Fruit fly (Drosophila melanogaster): ENCODE measurements around the gene CG15571.

CG15571 gene

dm6 chrX:4217294-4217693, at the start of gene CG15571:
CG15571 (minus strand) TSS chrX:4217394.
- TF ChIP-seq noc (tag; optimal IDR thresholded peaks at IDR 0.05), result no peak

dm6 chrX:4265797-4266196, 48.6 kb upstream of the CG15571 start, which contains the start of gene CG12691:
CG12691 (plus strand) TSS chrX:4266097.
- no peak for TF ChIP-seq noc (tag; optimal IDR thresholded peaks at IDR 0.05)

dm6 chrX:4265327-4265726, 48.1 kb upstream of the CG15571 start:
- no peak for TF ChIP-seq noc (tag; optimal IDR thresholded peaks at IDR 0.05)

dm6 chrX:4264319-4264718, 47.1 kb upstream of the CG15571 start:
- TF ChIP-seq noc (tag; optimal IDR thresholded peaks at IDR 0.05), result no peak

- no peak for TF ChIP-seq noc (tag; optimal IDR thresholded peaks at IDR 0.05)
These were observed 45.5 kb upstream of the CG15571 start for dm6 chrX:4262661-4263060.

dm6 chrX:4252690-4253089, 35.5 kb upstream of the CG15571 start, which contains the start of gene CG15576:
CG15576 (minus strand) TSS chrX:4252790.
- no peak for TF ChIP-seq noc (tag; optimal IDR thresholded peaks at IDR 0.05)

dm6 chrX:4248077-4248476, 30.9 kb upstream of the CG15571 start, which contains the start of gene CG43135:
CG43135 (plus strand) TSS chrX:4248377.
- TF ChIP-seq noc (tag; optimal IDR thresholded peaks at IDR 0.05), result no peak

- no peak for TF ChIP-seq noc (tag; optimal IDR thresholded peaks at IDR 0.05)
These were observed 29.8 kb upstream of the CG15571 start, which contains the start of gene CG43134 for dm6 chrX:4247013-4247412. CG43134 (plus strand) TSS chrX:4247313.

- TF ChIP-seq noc (tag; optimal IDR thresholded peaks at IDR 0.05), result no peak
These were observed 28.8 kb upstream of the CG15571 start, which contains the start of gene Muc4B for dm6 chrX:4246039-4246438. Muc4B (minus strand) TSS chrX:4246139.

- TF ChIP-seq noc (tag; optimal IDR thresholded peaks at IDR 0.05), result no peak
These were observed 25.5 kb upstream of the CG15571 start, which contains the start of gene Femcoat for dm6 chrX:4242726-4243125. Femcoat (minus strand) TSS chrX:4242826.

- no peak for TF ChIP-seq noc (tag; optimal IDR thresholded peaks at IDR 0.05)
These were observed 23.0 kb upstream of the CG15571 start for dm6 chrX:4240146-4240545.

- TF ChIP-seq noc (tag; optimal IDR thresholded peaks at IDR 0.05), result no peak
These were observed 7.8 kb upstream of the CG15571 start for dm6 chrX:4225020-4225419.

dm6 chrX:4217870-4218269, 676 bp upstream of the CG15571 start, which contains the start of gene CG15570:
CG15570 (plus strand) TSS chrX:4218170.
- no peak for TF ChIP-seq noc (tag; optimal IDR thresholded peaks at IDR 0.05)

dm6 chrX:4214371-4214770, 2.8 kb downstream of the CG15571 start:
- no peak for TF ChIP-seq noc (tag; optimal IDR thresholded peaks at IDR 0.05)

dm6 chrX:4212725-4213124, 4.5 kb downstream of the CG15571 start, which contains the start of gene CG43288:
CG43288 (plus strand) TSS chrX:4213025.
- no peak for TF ChIP-seq noc (tag; optimal IDR thresholded peaks at IDR 0.05)

- no peak for TF ChIP-seq noc (tag; optimal IDR thresholded peaks at IDR 0.05)
These were observed 10.4 kb downstream of the CG15571 start for dm6 chrX:4206764-4207163.

dm6 chrX:4205346-4206178, 11.6 kb downstream of the CG15571 start, which contains the start of gene Fas2:
Fas2 (minus strand) TSS chrX:4206093.
- TF ChIP-seq noc (tag; optimal IDR thresholded peaks at IDR 0.05), result peak; percentile 38
